Worm (Caenorhabditis elegans) whole organism, L2 larva: Measurements from ENCODE around the gene dpy-31.

Experiments
- C34F6.9 ChIP-seq: fragments of 150-350 bp; optimal IDR thresholded peaks from 2 replicates; lab custom pipeline; 2014; ENCODE audit warnings: missing biosample characterization, missing genetic modification characterization
- F13H6.1 ChIP-seq: sonication (generic microtip); optimal IDR thresholded peaks from 2 replicates; lab custom pipeline; 2016; ENCODE audit warnings: missing genetic modification characterization, missing compliant biosample characterization
- R02D3.7 ChIP-seq: fragments of 150-350 bp; optimal IDR thresholded peaks from 2 replicates; lab custom pipeline; 2014; ENCODE audit warnings: missing biosample characterization, missing genetic modification characterization
- Y55F3AM.14 ChIP-seq: fragments of 200-800 bp; sonication (Bioruptor generic); optimal IDR thresholded peaks from 2 replicates; lab custom pipeline; 2018; ENCODE audit warnings: mild to moderate bottlenecking, missing genetic modification characterization, missing compliant biosample characterization
- ZK546.5 ChIP-seq: sonication (generic microtip); optimal IDR thresholded peaks from 2 replicates; lab custom pipeline; 2017; ENCODE audit warnings: missing biosample characterization, missing genetic modification characterization
- alr-1 ChIP-seq: fragments of 150-350 bp; optimal IDR thresholded peaks from 2 replicates; lab custom pipeline; 2014; ENCODE audit warnings: missing biosample characterization, missing genetic modification characterization
- aly-2 ChIP-seq: fragments of 150-350 bp; optimal IDR thresholded peaks from 2 replicates; lab custom pipeline; 2014; ENCODE audit warnings: missing biosample characterization, missing genetic modification characterization
- ama-1 ChIP-seq: fragments of 150-350 bp; optimal IDR thresholded peaks from 2 replicates; lab custom pipeline; 2018; ENCODE audit warnings: inconsistent platforms
- blmp-1 ChIP-seq: sonication (generic microtip); optimal IDR thresholded peaks from 2 replicates; lab custom pipeline; 2017; ENCODE audit warnings: missing genetic modification characterization, mild to moderate bottlenecking, missing compliant biosample characterization, antibody characterized with exemption, moderate library complexity; ENCODE audit not compliant: insufficient read depth
- ceh-16 ChIP-seq: fragments of 150-350 bp; optimal IDR thresholded peaks from 2 replicates; lab custom pipeline; 2014; ENCODE audit warnings: missing biosample characterization, missing genetic modification characterization
- ceh-82 ChIP-seq: fragments of 150-350 bp; optimal IDR thresholded peaks from 2 replicates; lab custom pipeline; 2014; ENCODE audit warnings: missing biosample characterization, missing genetic modification characterization
- crh-2 ChIP-seq: sonication (generic microtip); optimal IDR thresholded peaks from 2 replicates; lab custom pipeline; 2017; ENCODE audit warnings: missing biosample characterization, missing genetic modification characterization
- dmd-4 ChIP-seq: sonication (generic microtip); optimal IDR thresholded peaks from 2 replicates; lab custom pipeline; 2017; ENCODE audit warnings: missing biosample characterization, missing genetic modification characterization
- egl-27 ChIP-seq: sonication (generic microtip); optimal IDR thresholded peaks from 3 replicates; lab custom pipeline; 2017; ENCODE audit warnings: missing biosample characterization, missing genetic modification reagents, missing genetic modification characterization
- elt-1 ChIP-seq: fragments of 150-350 bp; optimal IDR thresholded peaks from 2 replicates; lab custom pipeline; 2014; ENCODE audit warnings: missing biosample characterization, missing genetic modification characterization
- elt-3 ChIP-seq: sonication (generic microtip); optimal IDR thresholded peaks from 2 replicates; lab custom pipeline; 2017; ENCODE audit warnings: missing biosample characterization, missing genetic modification characterization
- fos-1 ChIP-seq: fragments of 150-350 bp; optimal IDR thresholded peaks from 2 replicates; lab custom pipeline; 2014; ENCODE audit warnings: missing biosample characterization, missing genetic modification characterization
- gmeb-1 ChIP-seq: fragments of 150-350 bp; optimal IDR thresholded peaks from 2 replicates; lab custom pipeline; 2014; ENCODE audit warnings: missing biosample characterization, missing genetic modification characterization
- lin-11 ChIP-seq: fragments of 150-350 bp; sonication (generic microtip); optimal IDR thresholded peaks from 2 replicates; lab custom pipeline; 2014; ENCODE audit warnings: missing biosample characterization, missing genetic modification characterization, inconsistent platforms, mixed read lengths
- lin-13 ChIP-seq: fragments of 150-350 bp; optimal IDR thresholded peaks from 2 replicates; lab custom pipeline; 2014; ENCODE audit warnings: missing biosample characterization, missing genetic modification reagents, missing genetic modification characterization
- lin-39 ChIP-seq: fragments of 150-350 bp; optimal IDR thresholded peaks from 2 replicates; lab custom pipeline; 2014; ENCODE audit warnings: missing biosample characterization, missing genetic modification reagents, missing genetic modification characterization
- lsy-2 ChIP-seq, 2 experiments: fragments of 150-350 bp in 1 of 2; sonication (generic microtip) in 1 of 2; optimal IDR thresholded peaks; 2 replicates each; lab custom pipeline; 2014 to 2017; ENCODE audit warnings: missing biosample characterization in 2 of 2, missing genetic modification characterization in 2 of 2
- mab-5 ChIP-seq: fragments of 150-350 bp; optimal IDR thresholded peaks from 2 replicates; lab custom pipeline; 2014; ENCODE audit warnings: missing biosample characterization, missing genetic modification characterization
- mbf-1 ChIP-seq: sonication (generic microtip); optimal IDR thresholded peaks from 2 replicates; lab custom pipeline; 2017; ENCODE audit warnings: missing biosample characterization, missing genetic modification characterization
- mdl-1 ChIP-seq, 2 experiments: fragments of 150-350 bp in 1 of 2; sonication (generic microtip) in 1 of 2; optimal IDR thresholded peaks; 2 replicates each; lab custom pipeline; 2017; ENCODE audit warnings: missing biosample characterization in 2 of 2, missing genetic modification characterization in 2 of 2
- nhr-10 ChIP-seq: sonication (generic microtip); optimal IDR thresholded peaks from 2 replicates; lab custom pipeline; 2017; ENCODE audit warnings: missing biosample characterization, missing genetic modification characterization
- nhr-11 ChIP-seq: fragments of 150-350 bp; optimal IDR thresholded peaks from 2 replicates; lab custom pipeline; 2014; ENCODE audit warnings: missing biosample characterization, missing genetic modification characterization
- nhr-12 ChIP-seq: fragments of 150-350 bp; optimal IDR thresholded peaks from 2 replicates; lab custom pipeline; 2014; ENCODE audit warnings: missing biosample characterization, missing genetic modification characterization
- nhr-129 ChIP-seq: fragments of 150-350 bp; optimal IDR thresholded peaks from 2 replicates; lab custom pipeline; 2014; ENCODE audit warnings: missing biosample characterization, missing genetic modification characterization
- nhr-21 ChIP-seq: fragments of 150-350 bp; optimal IDR thresholded peaks from 2 replicates; lab custom pipeline; 2014; ENCODE audit warnings: missing biosample characterization, missing genetic modification characterization
- nhr-23 ChIP-seq: fragments of 150-350 bp; optimal IDR thresholded peaks from 2 replicates; lab custom pipeline; 2014; ENCODE audit warnings: missing biosample characterization, missing genetic modification reagents, missing genetic modification characterization
- nhr-237 ChIP-seq: fragments of 150-350 bp; optimal IDR thresholded peaks from 2 replicates; lab custom pipeline; 2014; ENCODE audit warnings: missing biosample characterization, missing genetic modification characterization
- nhr-25 ChIP-seq: fragments of 150-350 bp; sonication (generic microtip); optimal IDR thresholded peaks from 3 replicates; lab custom pipeline; 2014; ENCODE audit warnings: missing biosample characterization, missing genetic modification characterization
- nhr-6 ChIP-seq: fragments of 150-350 bp; optimal IDR thresholded peaks from 2 replicates; lab custom pipeline; 2014; ENCODE audit warnings: missing biosample characterization, missing genetic modification characterization
- nhr-77 ChIP-seq: fragments of 150-350 bp; optimal IDR thresholded peaks from 2 replicates; lab custom pipeline; 2014; ENCODE audit warnings: missing biosample characterization, missing genetic modification characterization
- peb-1 ChIP-seq: fragments of 150-350 bp; optimal IDR thresholded peaks from 2 replicates; lab custom pipeline; 2014; ENCODE audit warnings: missing biosample characterization, missing genetic modification characterization
- sem-4 ChIP-seq: fragments of 150-350 bp; optimal IDR thresholded peaks from 2 replicates; lab custom pipeline; 2014; ENCODE audit warnings: missing biosample characterization, missing genetic modification reagents, missing genetic modification characterization
- skn-1 ChIP-seq: sonication (generic microtip); optimal IDR thresholded peaks from 2 replicates; lab custom pipeline; 2017; ENCODE audit warnings: missing biosample characterization, missing genetic modification characterization
- sma-3 ChIP-seq: sonication (generic microtip); optimal IDR thresholded peaks from 2 replicates; lab custom pipeline; 2016; ENCODE audit warnings: missing genetic modification reagents, missing genetic modification characterization, missing compliant biosample characterization
- sma-9 ChIP-seq, 2 experiments: fragments of 150-350 bp in 1 of 2; sonication (generic microtip) in 1 of 2; optimal IDR thresholded peaks; 2 replicates each; lab custom pipeline; 2014 to 2016; ENCODE audit warnings: missing genetic modification characterization in 2 of 2, mild to moderate bottlenecking in 1 of 2, missing biosample characterization in 1 of 2, missing compliant biosample characterization in 1 of 2, missing genetic modification reagents in 1 of 2, moderate library complexity in 1 of 2
- snpc-4 ChIP-seq: fragments of 150-350 bp; optimal IDR thresholded peaks from 2 replicates; lab custom pipeline; 2014; ENCODE audit warnings: missing biosample characterization, missing genetic modification characterization
- unc-39 ChIP-seq: fragments of 150-350 bp; optimal IDR thresholded peaks from 2 replicates; lab custom pipeline; 2014; ENCODE audit warnings: missing biosample characterization, missing genetic modification characterization
- unc-55 ChIP-seq: fragments of 150-350 bp; sonication (generic microtip); optimal IDR thresholded peaks from 3 replicates; lab custom pipeline; 2014; ENCODE audit warnings: missing biosample characterization, missing genetic modification reagents, missing genetic modification characterization
- unc-62 ChIP-seq: fragments of 150-350 bp; optimal IDR thresholded peaks from 2 replicates; lab custom pipeline; 2014; ENCODE audit warnings: missing biosample characterization, missing genetic modification reagents, missing genetic modification characterization
- zag-1 ChIP-seq: fragments of 150-350 bp; optimal IDR thresholded peaks from 2 replicates; lab custom pipeline; 2014; ENCODE audit warnings: missing biosample characterization, missing genetic modification characterization
- ztf-1 ChIP-seq: fragments of 200-800 bp; sonication (Bioruptor generic); conservative IDR thresholded peaks from 2 replicates; pipeline ENCODE4 v1.3.6; 2022; ENCODE audit warnings: missing genetic modification characterization, missing compliant biosample characterization
- ztf-11 ChIP-seq: sonication (generic microtip); optimal IDR thresholded peaks from 2 replicates; lab custom pipeline; 2017; ENCODE audit warnings: missing biosample characterization, missing genetic modification characterization
- ztf-4 ChIP-seq: fragments of 150-350 bp; optimal IDR thresholded peaks from 2 replicates; lab custom pipeline; 2014; ENCODE audit warnings: missing biosample characterization, missing genetic modification characterization

The dpy-31 gene

DNA sequence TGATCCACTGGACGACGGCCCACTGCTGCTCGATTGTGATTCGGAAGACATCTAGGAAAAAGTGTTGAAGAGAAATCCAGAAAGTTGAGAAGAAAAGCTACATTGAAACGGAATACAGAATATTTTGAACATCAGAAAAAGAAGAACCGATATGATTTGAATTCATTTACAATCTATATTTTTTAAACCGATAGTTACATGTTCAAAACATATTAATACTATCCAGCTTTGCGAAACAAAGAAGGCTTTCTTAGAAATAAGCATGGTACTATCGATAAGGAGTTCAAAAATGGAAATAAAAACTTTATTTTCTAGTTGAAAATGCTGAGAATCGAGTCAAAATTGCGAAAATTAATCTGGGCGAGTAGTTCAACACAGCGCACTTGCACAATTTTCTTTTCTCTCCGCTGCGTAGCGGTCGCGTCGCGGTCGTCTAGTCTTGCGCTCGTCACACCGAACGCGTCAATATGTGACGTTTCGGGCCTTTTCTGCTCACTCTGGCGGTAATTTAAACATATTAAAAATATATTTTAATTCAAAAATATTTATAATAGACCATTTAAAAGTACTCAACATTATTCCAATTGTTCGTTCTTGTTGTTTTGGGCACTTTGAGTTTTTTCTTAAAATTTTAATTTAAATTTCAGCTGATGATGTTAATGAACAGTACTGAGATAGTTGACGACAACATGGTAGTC lies 39.8 kb upstream of the dpy-31 start, which contains the start of the genes syf-2 and K04G7.1:
TSS of gene syf-2 (minus strand) at position 51 of the 698 bp plus-strand sequence.
TSS of gene K04G7.1 (plus strand) at position 648 of the 698 bp plus-strand sequence.
- TF ChIP-seq blmp-1 (tag; lab: Kevin White, UChicago), result peak; percentile 63
- peak; percentile 86 for TF ChIP-seq nhr-21
- no peak for TF ChIP-seq ama-1 (lab: Kevin White, UChicago)
- TF ChIP-seq ztf-1 (GFP tag; lab: Robert Waterston, UW), result no peak
- TF ChIP-seq ceh-16, result peak; percentile 56
- peak; percentile 99 for TF ChIP-seq lin-13
- TF ChIP-seq peb-1 (tag; lab: Kevin White, UChicago), result no peak
- peak; percentile 66 for TF ChIP-seq zag-1 (tag; lab: Kevin White, UChicago)
- no peak for TF ChIP-seq ceh-82
- TF ChIP-seq nhr-6 (tag; lab: Kevin White, UChicago), result peak; percentile 69
- TF ChIP-seq nhr-129 (tag; lab: Kevin White, UChicago), result peak; percentile 82
- TF ChIP-seq snpc-4 (tag; lab: Kevin White, UChicago), result peak; percentile 82
- no peak for TF ChIP-seq mbf-1
- TF ChIP-seq nhr-25 (tag; lab: Kevin White, UChicago), result peak; percentile 89
- TF ChIP-seq nhr-12, result no peak
- peak; percentile 3 for TF ChIP-seq lin-39 (tag; lab: Kevin White, UChicago)
- TF ChIP-seq nhr-11 (tag; lab: Kevin White, UChicago), result no peak
- TF ChIP-seq sem-4 (tag; lab: Kevin White, UChicago), result peak; percentile 77
- peak; percentile 32 for TF ChIP-seq nhr-77 (tag; lab: Kevin White, UChicago)
- TF ChIP-seq sma-9 (GFP tag; optimal IDR thresholded peaks at IDR 0.05; lab: Kevin White, UChicago), result peak; percentile 83
- TF ChIP-seq sma-9 (tag; optimal IDR thresholded peaks at IDR 0.05; lab: Kevin White, UChicago), result no peak
- TF ChIP-seq crh-2, result peak; percentile 94
- no peak for TF ChIP-seq ztf-11
- TF ChIP-seq mdl-1 (tag; optimal IDR thresholded peaks at IDR 0.05; lab: Kevin White, UChicago), result peak in 1 of 2 experiments; percentile 67
- TF ChIP-seq C34F6.9 (tag; lab: Kevin White, UChicago), result peak; percentile 94
- TF ChIP-seq gmeb-1 (tag; lab: Kevin White, UChicago), result peak; percentile 95
- TF ChIP-seq alr-1 (tag; lab: Kevin White, UChicago), result no peak
- peak; percentile 79 for TF ChIP-seq mab-5 (tag; lab: Kevin White, UChicago)
- peak; percentile 78 for TF ChIP-seq F13H6.1 (tag; lab: Kevin White, UChicago)
- TF ChIP-seq elt-3 (tag; lab: Kevin White, UChicago), result no peak
- TF ChIP-seq ztf-4 (tag; lab: Kevin White, UChicago), result peak; percentile 58
- TF ChIP-seq elt-1 (tag; lab: Kevin White, UChicago), result no peak
- no peak for TF ChIP-seq unc-62 (GFP tag; lab: Kevin White, UChicago)
- TF ChIP-seq aly-2 (tag; lab: Kevin White, UChicago), result no peak
- TF ChIP-seq nhr-10 (tag; lab: Kevin White, UChicago), result no peak
- peak; percentile 19 for TF ChIP-seq skn-1 (tag; lab: Kevin White, UChicago)
- TF ChIP-seq nhr-23 (tag; lab: Kevin White, UChicago), result no peak
- TF ChIP-seq unc-55 (GFP tag; lab: Kevin White, UChicago), result peak; percentile 98
- TF ChIP-seq unc-39 (tag; lab: Kevin White, UChicago), result no peak
- TF ChIP-seq lin-11 (tag; lab: Kevin White, UChicago), result peak; percentile 87
- peak; percentile 78 to 96 for TF ChIP-seq lsy-2 (tag; optimal IDR thresholded peaks at IDR 0.05; lab: Kevin White, UChicago)
- TF ChIP-seq ZK546.5 (tag; lab: Kevin White, UChicago), result peak; percentile 12
- no peak for TF ChIP-seq dmd-4
- TF ChIP-seq R02D3.7 (tag; lab: Kevin White, UChicago), result peak; percentile 19
- TF ChIP-seq Y55F3AM.14, result no peak
- TF ChIP-seq nhr-237, result no peak
- peak; percentile 86 for TF ChIP-seq sma-3 (GFP tag; lab: Kevin White, UChicago)
- peak; percentile 82 for TF ChIP-seq fos-1 (tag; lab: Kevin White, UChicago)
- peak; percentile 92 for TF ChIP-seq egl-27
